Worm (Caenorhabditis elegans) whole organism, L4 larva: ENCODE results near the gene C08B6.6.

Experiments used
- ZK546.5 ChIP-seq, 2 experiments: sonication (generic microtip); optimal IDR thresholded peaks; 2 replicates each; lab custom pipeline; 2017; ENCODE audit warnings: missing biosample characterization in 2 of 2, missing genetic modification characterization in 2 of 2
- ama-1 ChIP-seq: fragments of 150-350 bp; optimal IDR thresholded peaks from 2 replicates; lab custom pipeline; 2014; ENCODE audit warnings: inconsistent platforms, mixed read lengths
- ceh-20 ChIP-seq: fragments of 200-800 bp; sonication (Bioruptor generic); IDR thresholded peaks from 2 replicates; pipeline ENCODE4 v1.3.6; 2022; ENCODE audit warnings: missing genetic modification reagents, missing genetic modification characterization, missing compliant biosample characterization
- ces-1 ChIP-seq: fragments of 150-350 bp; sonication (generic microtip); optimal IDR thresholded peaks from 4 replicates; lab custom pipeline; 2014; ENCODE audit warnings: missing biosample characterization, missing genetic modification reagents, missing genetic modification characterization
- egl-43 ChIP-seq: fragments of 200-800 bp; sonication (Bioruptor generic); IDR thresholded peaks from 2 replicates; pipeline ENCODE4 v1.3.6; 2022; ENCODE audit warnings: missing genetic modification reagents, missing genetic modification characterization, missing compliant biosample characterization
- hmg-1.1 ChIP-seq: fragments of 200-800 bp; sonication (Bioruptor generic); IDR thresholded peaks from 2 replicates; pipeline ENCODE4 v1.3.6; 2022; ENCODE audit warnings: missing genetic modification reagents, missing genetic modification characterization, missing compliant biosample characterization
- lin-13 ChIP-seq: fragments of 150-350 bp; optimal IDR thresholded peaks from 2 replicates; lab custom pipeline; 2014; ENCODE audit warnings: missing biosample characterization, missing genetic modification reagents, missing genetic modification characterization
- lin-29 ChIP-seq: fragments of 200-800 bp; sonication (Bioruptor generic); IDR thresholded peaks from 2 replicates; pipeline ENCODE4 v1.3.6; 2022; ENCODE audit warnings: missing genetic modification reagents, missing genetic modification characterization, missing compliant biosample characterization
- lin-39 ChIP-seq: fragments of 150-350 bp; optimal IDR thresholded peaks from 2 replicates; lab custom pipeline; 2014; ENCODE audit warnings: missing biosample characterization, missing genetic modification reagents, missing genetic modification characterization
- nhr-11 ChIP-seq: fragments of 150-350 bp; optimal IDR thresholded peaks from 2 replicates; lab custom pipeline; 2014; ENCODE audit warnings: missing biosample characterization, missing genetic modification characterization
- nhr-28 ChIP-seq: fragments of 150-350 bp; optimal IDR thresholded peaks from 2 replicates; lab custom pipeline; 2014; ENCODE audit warnings: missing biosample characterization, missing genetic modification characterization
- unc-39 ChIP-seq: sonication (generic microtip); optimal IDR thresholded peaks from 2 replicates; lab custom pipeline; 2017; ENCODE audit warnings: missing biosample characterization, missing genetic modification characterization

DNA sequence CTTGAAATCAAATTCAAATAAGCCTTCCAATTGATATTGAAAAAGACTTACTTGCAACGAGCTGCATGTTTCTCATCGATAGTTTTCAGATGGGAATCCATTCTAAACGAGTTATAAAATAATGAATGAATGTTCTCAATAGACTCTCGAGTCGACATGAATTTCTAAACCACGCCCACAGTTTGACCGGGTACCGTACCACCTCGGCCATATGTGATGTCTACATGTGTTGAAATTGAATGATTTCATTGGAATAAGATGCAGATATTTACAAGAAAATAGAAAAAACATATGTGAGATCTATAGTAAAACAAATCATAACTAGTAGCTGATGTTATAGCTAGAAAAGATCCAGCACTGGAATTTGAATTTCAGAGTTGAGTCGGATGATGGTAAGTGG is 33.0 kb upstream of the C08B6.6 start, which contains the start of gene R04B5.7:
- TF ChIP-seq nhr-11 (tag; lab: Kevin White, UChicago): no peak
- TF ChIP-seq lin-13 (GFP tag; lab: Kevin White, UChicago): no peak
- TF ChIP-seq ama-1: no peak
- TF ChIP-seq ceh-20 (GFP tag; lab: Robert Waterston, UW): no peak
- TF ChIP-seq lin-29 (GFP tag; lab: Robert Waterston, UW): no peak
- no peak for TF ChIP-seq unc-39 (tag; lab: Kevin White, UChicago)
- TF ChIP-seq nhr-28 (tag; lab: Kevin White, UChicago): no peak
- TF ChIP-seq ZK546.5 (tag; optimal IDR thresholded peaks at IDR 0.05; lab: Kevin White, UChicago): no peak
- no peak for TF ChIP-seq ces-1 (GFP tag; lab: Kevin White, UChicago)
- TF ChIP-seq lin-39: no peak
- no peak for TF ChIP-seq hmg-1.1 (GFP tag; lab: Robert Waterston, UW)
- TF ChIP-seq egl-43 (GFP tag; lab: Robert Waterston, UW): no peak
